Worm (Caenorhabditis elegans): ENCODE data around the gene hil-4.
"Not testable (repeated sequence)": the region's sequence is repeated elsewhere in the genome, so short reads cannot be mapped to it uniquely, and the experiment has no call there.

Gene hil-4

ce11 chrV:4755308-4756029 is 1.4 kb downstream of the hil-4 start, which contains the start of gene pgl-3:
Gene pgl-3, plus strand, starts transcription at chrV:4755979.
- TF ChIP-seq nfya-1 (tag; optimal IDR thresholded peaks at IDR 0.05; ENCODE audit: insufficient read depth) (no peak), ceh-16 (tag; optimal IDR thresholded peaks at IDR 0.05) (no peak), elt-1 (tag; optimal IDR thresholded peaks at IDR 0.05) (no peak), egl-27 (tag; optimal IDR thresholded peaks at IDR 0.05) (no peak), sea-2 (GFP tag; optimal IDR thresholded peaks at IDR 0.05) (no peak), fkh-10 (GFP tag; optimal IDR thresholded peaks at IDR 0.05) (no peak), nhr-11 (tag; optimal IDR thresholded peaks at IDR 0.05) (no peak), ceh-9 (tag; optimal IDR thresholded peaks at IDR 0.05) (no peak), lsy-12 (tag; optimal IDR thresholded peaks at IDR 0.05) (no peak), nhr-76 (tag; optimal IDR thresholded peaks at IDR 0.05) (no peak), nhr-67 (tag; optimal IDR thresholded peaks at IDR 0.05) (no peak)

ce11 chrV:4758019-4758418 is 3.9 kb downstream of the hil-4 start:
- no peak for TF ChIP-seq ztf-11 (tag; optimal IDR thresholded peaks at IDR 0.05)
- TF ChIP-seq ceh-9 (tag; optimal IDR thresholded peaks at IDR 0.05) = no peak
- no peak for TF ChIP-seq egl-27 (tag; optimal IDR thresholded peaks at IDR 0.05)
- no peak for TF ChIP-seq ceh-82 (tag; optimal IDR thresholded peaks at IDR 0.05)
- TF ChIP-seq elt-1 (tag; optimal IDR thresholded peaks at IDR 0.05) = no peak
- TF ChIP-seq fkh-2 (tag; optimal IDR thresholded peaks at IDR 0.05) = no peak
- no peak for TF ChIP-seq mml-1 (tag; optimal IDR thresholded peaks at IDR 0.05)
- no peak for TF ChIP-seq pqm-1 (tag; optimal IDR thresholded peaks at IDR 0.05)
- no peak for TF ChIP-seq skn-1 (tag; optimal IDR thresholded peaks at IDR 0.05)
- no peak for TF ChIP-seq lin-15B (tag; optimal IDR thresholded peaks at IDR 0.05)
- no peak for TF ChIP-seq nhr-77 (tag; optimal IDR thresholded peaks at IDR 0.05)
- TF ChIP-seq nhr-11 (tag; optimal IDR thresholded peaks at IDR 0.05) = no peak
- no peak for TF ChIP-seq ceh-28 (tag; optimal IDR thresholded peaks at IDR 0.05)
- no peak for TF ChIP-seq ZK546.5 (tag; optimal IDR thresholded peaks at IDR 0.05)
- TF ChIP-seq nhr-28 (tag; optimal IDR thresholded peaks at IDR 0.05) = no peak
- no peak for TF ChIP-seq nfya-1 (tag; optimal IDR thresholded peaks at IDR 0.05; ENCODE audit: insufficient read depth)

ce11 chrV:4758540-4758939 is 4.4 kb downstream of the hil-4 start:
- TF ChIP-seq skn-1 (tag; optimal IDR thresholded peaks at IDR 0.05) (no peak), nfya-1 (tag; optimal IDR thresholded peaks at IDR 0.05; ENCODE audit: insufficient read depth) (no peak), ceh-28 (tag; optimal IDR thresholded peaks at IDR 0.05) (no peak), hmg-11 (tag; optimal IDR thresholded peaks at IDR 0.05) (no peak), aly-2 (tag; optimal IDR thresholded peaks at IDR 0.05) (no peak), jun-1 (tag; optimal IDR thresholded peaks at IDR 0.05) (no peak), fkh-2 (tag; optimal IDR thresholded peaks at IDR 0.05) (no peak), nhr-23 (tag; optimal IDR thresholded peaks at IDR 0.05) (no peak)

ce11 chrV:4760674-4761073 is 6.6 kb downstream of the hil-4 start, which contains the start of gene bgnt-1.4:
Gene bgnt-1.4, plus strand, starts transcription at chrV:4760974.
- TF ChIP-seq ZK546.5, aly-2, lin-39 (tag; optimal IDR thresholded peaks at IDR 0.05): not testable (repeated sequence)

ce11 chrV:4766501-4766900 is 12.4 kb downstream of the hil-4 start, which contains the start of gene C18G1.8:
Gene C18G1.8, minus strand, starts transcription at chrV:4766601.
- TF ChIP-seq unc-39 (tag; optimal IDR thresholded peaks at IDR 0.05) (no peak), nhr-11 (tag; optimal IDR thresholded peaks at IDR 0.05) (no peak), nhr-12 (tag; optimal IDR thresholded peaks at IDR 0.05) (no peak)

ce11 chrV:4769633-4770032 is 15.5 kb downstream of the hil-4 start, which contains the start of gene C18G1.9:
Gene C18G1.9, minus strand, starts transcription at chrV:4769733.
- no peak for TF ChIP-seq nfya-1 (tag; optimal IDR thresholded peaks at IDR 0.05; ENCODE audit: insufficient read depth)

Measured in whole organism, L3 larva.